Worm (Caenorhabditis elegans) whole organism, late embryonic: ENCODE data around the gene Y71H2B.4.

Experiments
- C38D4.7 ChIP-seq: fragments of 200-800 bp; sonication (Bioruptor generic); optimal IDR thresholded peaks from 2 replicates; lab custom pipeline; 2018; ENCODE audit warnings: mild to moderate bottlenecking, missing genetic modification characterization, moderate library complexity, missing compliant biosample characterization
- K02D7.2 ChIP-seq: sonication (generic microtip); optimal IDR thresholded peaks from 2 replicates; lab custom pipeline; 2017; ENCODE audit warnings: mild to moderate bottlenecking, missing genetic modification characterization, missing compliant biosample characterization
- K09A11.1 ChIP-seq: sonication (generic microtip); optimal IDR thresholded peaks from 2 replicates; lab custom pipeline; 2017; ENCODE audit warnings: antibody characterized with exemption, mild to moderate bottlenecking, missing genetic modification characterization, missing compliant biosample characterization; ENCODE audit not compliant: insufficient read depth
- T23F11.4 ChIP-seq: fragments of 200-800 bp; sonication (Bioruptor generic); optimal IDR thresholded peaks from 2 replicates; lab custom pipeline; 2018; ENCODE audit warnings: mild to moderate bottlenecking, missing genetic modification characterization, missing compliant biosample characterization
- ceh-22 ChIP-seq: sonication (generic microtip); optimal IDR thresholded peaks from 2 replicates; lab custom pipeline; 2017; ENCODE audit warnings: missing biosample characterization, missing genetic modification characterization
- ceh-24 ChIP-seq: sonication (generic microtip); optimal IDR thresholded peaks from 2 replicates; lab custom pipeline; 2016; ENCODE audit warnings: mild to moderate bottlenecking, missing genetic modification characterization, missing compliant biosample characterization
- ceh-31 ChIP-seq: sonication (generic microtip); optimal IDR thresholded peaks from 2 replicates; lab custom pipeline; 2016; ENCODE audit warnings: missing genetic modification characterization, missing compliant biosample characterization
- ceh-45 ChIP-seq: fragments of 200-800 bp; sonication (Bioruptor generic); IDR thresholded peaks from 2 replicates; pipeline ENCODE4 v1.3.6; 2022; ENCODE audit warnings: missing genetic modification reagents, missing genetic modification characterization, missing compliant biosample characterization
- dve-1 ChIP-seq: sonication (generic microtip); optimal IDR thresholded peaks from 2 replicates; lab custom pipeline; 2017; ENCODE audit warnings: antibody characterized with exemption, mild to moderate bottlenecking, missing genetic modification characterization, missing compliant biosample characterization
- elt-2 ChIP-seq: sonication (generic microtip); optimal IDR thresholded peaks from 2 replicates; lab custom pipeline; 2016; ENCODE audit warnings: missing genetic modification reagents, missing genetic modification characterization, missing compliant biosample characterization
- ets-4 ChIP-seq: sonication (generic microtip); optimal IDR thresholded peaks from 2 replicates; lab custom pipeline; 2016; ENCODE audit warnings: missing genetic modification characterization, missing compliant biosample characterization
- fax-1 ChIP-seq: sonication (generic microtip); optimal IDR thresholded peaks from 2 replicates; lab custom pipeline; 2016; ENCODE audit warnings: missing genotype, missing genetic modification characterization, missing compliant biosample characterization
- fkh-10 ChIP-seq: fragments of 150-350 bp; optimal IDR thresholded peaks from 2 replicates; lab custom pipeline; 2014; ENCODE audit warnings: missing biosample characterization, missing genetic modification reagents, missing genetic modification characterization
- lim-6 ChIP-seq: sonication (generic microtip); optimal IDR thresholded peaks from 2 replicates; lab custom pipeline; 2016; ENCODE audit warnings: missing genetic modification characterization, missing compliant biosample characterization
- madf-2 ChIP-seq: sonication (generic microtip); optimal IDR thresholded peaks from 2 replicates; lab custom pipeline; 2017; ENCODE audit warnings: missing genetic modification characterization, missing compliant biosample characterization
- odd-2 ChIP-seq: sonication (generic microtip); optimal IDR thresholded peaks from 2 replicates; lab custom pipeline; 2017; ENCODE audit warnings: antibody characterized with exemption, mild to moderate bottlenecking, missing genetic modification characterization, missing compliant biosample characterization
- pat-9 ChIP-seq: fragments of 200-800 bp; sonication (Bioruptor generic); optimal IDR thresholded peaks from 2 replicates; lab custom pipeline; 2018; ENCODE audit warnings: mild to moderate bottlenecking, missing genetic modification characterization, moderate library complexity, missing compliant biosample characterization
- pha-4 ChIP-seq: fragments of 150-350 bp; optimal IDR thresholded peaks from 2 replicates; lab custom pipeline; 2018; ENCODE audit warnings: missing biosample characterization, missing genetic modification reagents, missing genetic modification characterization
- pros-1 ChIP-seq: fragments of 150-350 bp; optimal IDR thresholded peaks from 2 replicates; lab custom pipeline; 2014; ENCODE audit warnings: missing biosample characterization, missing genetic modification reagents, missing genetic modification characterization
- ref-2 ChIP-seq: sonication (generic microtip); optimal IDR thresholded peaks from 2 replicates; lab custom pipeline; 2016; ENCODE audit warnings: missing genetic modification characterization, missing compliant biosample characterization
- rnt-1 ChIP-seq: sonication (generic microtip); optimal IDR thresholded peaks from 2 replicates; lab custom pipeline; 2016; ENCODE audit warnings: missing genetic modification characterization, missing compliant biosample characterization
- tbx-2 ChIP-seq: sonication (generic microtip); optimal IDR thresholded peaks from 2 replicates; lab custom pipeline; 2016; ENCODE audit warnings: missing genetic modification characterization, missing compliant biosample characterization
- tbx-7 ChIP-seq: sonication (generic microtip); optimal IDR thresholded peaks from 2 replicates; lab custom pipeline; 2016; ENCODE audit warnings: missing genotype, missing genetic modification characterization, missing compliant biosample characterization
- unc-3 ChIP-seq, 2 experiments: fragments of 200-800 bp in 1 of 2; sonication (Bioruptor generic) in 1 of 2; sonication (generic microtip) in 1 of 2; conservative IDR thresholded peaks in 1 of 2; optimal IDR thresholded peaks in 1 of 2; 2 replicates each; pipeline versions ENCODE4 v1.3.6 to Lab custom; 2016 to 2022; ENCODE audit warnings: missing compliant biosample characterization in 2 of 2, missing genetic modification characterization in 2 of 2, missing genetic modification reagents in 1 of 2
- zip-5 ChIP-seq: sonication (generic microtip); optimal IDR thresholded peaks from 2 replicates; lab custom pipeline; 2016; ENCODE audit warnings: missing genetic modification characterization, missing compliant biosample characterization

The Y71H2B.4 gene

ce11 chrIII:2636137-2636536 is 17.4 kb downstream of the Y71H2B.4 start, which contains the start of gene zmp-2:
Gene zmp-2 (plus strand): TSS chrIII:2636383.
- TF ChIP-seq C38D4.7 (GFP tag; lab: Kevin White, UChicago) (peak; percentile 15), unc-3 (GFP tag; conservative IDR thresholded peaks at IDR 0.05; lab: Robert Waterston, UW) (no peak), unc-3 (tag; optimal IDR thresholded peaks at IDR 0.05; lab: Kevin White, UChicago) (no peak)
- TF ChIP-seq, all 69 proteins: peak for 1

ce11 chrIII:2641659-2642058 is 22.9 kb downstream of the Y71H2B.4 start:
- TF ChIP-seq dve-1 (tag; lab: Kevin White, UChicago) (peak; percentile 75), zip-5 (tag; lab: Kevin White, UChicago) (no peak), ceh-45 (GFP tag; lab: Robert Waterston, UW) (no peak)
- TF ChIP-seq, all 69 proteins: peak for 1

DNA sequence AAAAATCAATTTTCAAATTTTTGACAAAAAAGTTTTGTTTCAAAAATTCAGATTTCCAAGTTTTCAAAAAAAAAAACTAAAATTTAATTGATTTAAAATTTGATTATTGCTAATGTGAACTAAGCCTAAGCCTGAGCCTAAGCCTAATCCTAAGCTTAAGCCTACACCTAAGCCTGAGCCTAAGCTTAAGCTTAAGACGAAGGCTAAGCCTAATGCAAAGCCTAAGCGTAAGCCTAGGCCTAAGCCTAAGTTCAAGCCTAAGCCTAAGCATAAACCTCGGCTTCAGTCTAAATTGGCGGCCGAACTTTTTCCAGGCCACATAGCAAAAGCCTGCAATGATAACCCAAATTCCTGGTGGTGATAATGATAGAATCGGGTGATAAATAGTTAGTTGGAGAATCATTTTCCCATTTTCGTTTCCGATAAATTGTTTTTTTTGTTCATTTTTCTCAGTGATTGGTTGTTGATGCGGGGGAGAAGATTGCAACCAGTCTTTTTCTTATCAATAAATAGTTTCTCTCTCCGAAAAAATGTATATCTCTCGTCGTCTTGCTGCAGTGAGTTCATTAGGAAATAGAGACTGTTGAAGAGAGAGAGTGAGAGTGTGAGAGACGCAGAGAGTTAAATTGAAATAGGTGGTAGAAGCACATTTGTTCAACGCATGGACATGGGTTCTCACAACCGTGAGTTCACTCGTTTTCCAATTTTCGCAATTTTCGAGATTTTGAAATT is 28.6 kb downstream of the Y71H2B.4 start:
- peak; percentile 52 for TF ChIP-seq dve-1 (tag; lab: Kevin White, UChicago)
- TF ChIP-seq lim-6 (tag; lab: Kevin White, UChicago): no peak

DNA sequence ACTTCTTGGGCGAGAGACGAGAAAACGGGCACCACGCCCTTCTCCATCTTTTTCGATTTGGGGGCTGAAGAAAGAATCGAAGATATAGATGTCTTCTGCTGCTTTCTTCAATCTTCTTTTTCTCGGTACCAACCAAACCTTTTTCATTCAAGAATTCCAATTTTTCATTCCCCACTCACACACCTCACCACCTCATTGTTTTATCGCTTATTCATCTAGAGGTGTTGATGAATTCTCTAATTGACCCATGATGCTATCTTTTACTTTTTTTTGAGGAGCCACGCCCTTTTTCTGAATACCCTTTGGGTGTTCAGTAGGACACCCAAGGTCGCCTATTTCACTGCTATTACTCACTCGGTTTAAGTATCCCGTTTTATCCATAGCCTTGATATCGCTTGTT is 32.8 kb downstream of the Y71H2B.4 start:
- TF ChIP-seq tbx-7 (tag; lab: Kevin White, UChicago): no peak
- TF ChIP-seq fkh-10: no peak
- no peak for TF ChIP-seq pat-9 (tag; lab: Kevin White, UChicago)
- no peak for TF ChIP-seq pros-1
- no peak for TF ChIP-seq rnt-1 (tag; lab: Kevin White, UChicago)
- no peak for TF ChIP-seq ceh-31 (tag; lab: Kevin White, UChicago)
- TF ChIP-seq odd-2 (tag; lab: Kevin White, UChicago): no peak
- no peak for TF ChIP-seq pha-4 (tag; lab: Kevin White, UChicago)
- no peak for TF ChIP-seq K02D7.2 (tag; lab: Kevin White, UChicago)
- TF ChIP-seq dve-1 (tag; lab: Kevin White, UChicago): no peak
- TF ChIP-seq K09A11.1 (tag; lab: Kevin White, UChicago): no peak
- TF ChIP-seq tbx-2 (tag; lab: Kevin White, UChicago): no peak
- no peak for TF ChIP-seq madf-2 (tag; lab: Kevin White, UChicago)
- TF ChIP-seq lim-6 (tag; lab: Kevin White, UChicago): no peak
- TF ChIP-seq T23F11.4 (GFP tag; lab: Kevin White, UChicago): no peak

- TF ChIP-seq dve-1 (tag; lab: Kevin White, UChicago): no peak
- TF ChIP-seq elt-2 (tag; lab: Kevin White, UChicago): peak; percentile 86
These were observed 34.2 kb downstream of the Y71H2B.4 start for ce11 chrIII:2652704-2653566.

DNA sequence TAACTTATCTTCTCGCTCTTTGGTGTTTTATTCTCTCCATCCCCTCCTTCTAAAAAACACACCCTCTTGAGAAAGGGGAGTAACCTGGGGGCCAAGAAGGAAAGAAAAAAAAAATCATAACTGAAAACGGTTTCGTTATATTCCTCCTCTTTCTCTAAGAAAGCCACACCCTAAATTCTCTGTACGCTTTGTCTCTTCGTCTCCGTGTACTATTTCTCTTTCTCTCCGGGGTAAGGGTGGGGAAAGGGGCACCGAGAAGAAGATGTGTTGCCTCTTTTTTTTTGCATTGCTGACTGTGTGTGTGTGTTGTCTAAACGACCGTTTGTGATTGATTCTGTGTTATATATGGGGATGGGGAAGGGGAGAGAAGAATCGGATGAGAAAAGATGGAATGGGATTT is 37.4 kb downstream of the Y71H2B.4 start:
- no peak for TF ChIP-seq K02D7.2 (tag; lab: Kevin White, UChicago)
- no peak for TF ChIP-seq C38D4.7 (GFP tag; lab: Kevin White, UChicago)
- TF ChIP-seq ref-2 (tag; lab: Kevin White, UChicago): no peak
- no peak for TF ChIP-seq ceh-24 (tag; lab: Kevin White, UChicago)
- no peak for TF ChIP-seq ceh-22 (tag; lab: Kevin White, UChicago)
- no peak for TF ChIP-seq ets-4 (tag; lab: Kevin White, UChicago)
- no peak for TF ChIP-seq ceh-31 (tag; lab: Kevin White, UChicago)
- TF ChIP-seq fax-1 (tag; lab: Kevin White, UChicago): no peak
- TF ChIP-seq, all 69 proteins: peak for 0
